Worm (Caenorhabditis elegans): ENCODE results near the gene F40C5.2.

DNA sequence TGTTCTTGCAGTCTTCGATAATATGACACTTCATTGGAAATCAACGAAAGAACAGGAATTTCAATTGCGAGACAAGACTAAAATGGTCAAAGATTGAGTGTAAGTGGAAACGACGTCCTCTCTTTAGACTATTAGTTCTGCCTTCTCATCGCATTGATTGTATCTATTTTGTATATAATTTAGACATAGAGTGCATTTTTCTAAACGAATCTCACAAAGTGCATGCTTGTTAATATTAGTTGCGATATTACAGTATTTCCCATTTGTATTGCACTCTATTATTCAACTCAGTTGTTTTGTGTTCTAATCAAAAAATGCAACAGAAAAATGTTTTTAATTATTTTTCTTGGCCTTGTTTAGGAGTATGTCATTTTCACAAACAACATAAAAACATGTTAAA is 32.5 kb upstream of the F40C5.2 start, which contains the start of gene nhr-93:
- no peak for TF ChIP-seq blmp-1 (tag; optimal IDR thresholded peaks at IDR 0.05)
- no peak for TF ChIP-seq nhr-28 (tag; optimal IDR thresholded peaks at IDR 0.05)
- TF ChIP-seq lsy-2 (tag; optimal IDR thresholded peaks at IDR 0.05), result no peak
- TF ChIP-seq unc-39 (tag; optimal IDR thresholded peaks at IDR 0.05), result no peak
- TF ChIP-seq elt-3 (tag; optimal IDR thresholded peaks at IDR 0.05), result no peak

All from whole organism, mixed stage, embryonic.